Worm (Caenorhabditis elegans) whole organism, mixed stage, embryonic: Measurements from ENCODE around the gene rhy-1.

Source experiments
- ces-1 ChIP-seq: fragments of 150-350 bp; optimal IDR thresholded peaks from 2 replicates; lab custom pipeline; 2014; ENCODE audit warnings: missing biosample characterization, missing genetic modification reagents, missing genetic modification characterization
- lin-32 ChIP-seq: fragments of 200-800 bp; sonication (Bioruptor generic); optimal IDR thresholded peaks from 2 replicates; lab custom pipeline; 2018; ENCODE audit warnings: mild to moderate bottlenecking, missing genetic modification characterization, missing compliant biosample characterization
- mep-1 ChIP-seq: fragments of 150-350 bp; optimal IDR thresholded peaks from 2 replicates; lab custom pipeline; 2017; ENCODE audit warnings: missing biosample characterization, missing genetic modification reagents, missing genetic modification characterization, inconsistent platforms
- nhr-28 ChIP-seq: fragments of 150-350 bp; optimal IDR thresholded peaks from 2 replicates; lab custom pipeline; 2014; ENCODE audit warnings: missing biosample characterization, missing genetic modification characterization

DNA sequence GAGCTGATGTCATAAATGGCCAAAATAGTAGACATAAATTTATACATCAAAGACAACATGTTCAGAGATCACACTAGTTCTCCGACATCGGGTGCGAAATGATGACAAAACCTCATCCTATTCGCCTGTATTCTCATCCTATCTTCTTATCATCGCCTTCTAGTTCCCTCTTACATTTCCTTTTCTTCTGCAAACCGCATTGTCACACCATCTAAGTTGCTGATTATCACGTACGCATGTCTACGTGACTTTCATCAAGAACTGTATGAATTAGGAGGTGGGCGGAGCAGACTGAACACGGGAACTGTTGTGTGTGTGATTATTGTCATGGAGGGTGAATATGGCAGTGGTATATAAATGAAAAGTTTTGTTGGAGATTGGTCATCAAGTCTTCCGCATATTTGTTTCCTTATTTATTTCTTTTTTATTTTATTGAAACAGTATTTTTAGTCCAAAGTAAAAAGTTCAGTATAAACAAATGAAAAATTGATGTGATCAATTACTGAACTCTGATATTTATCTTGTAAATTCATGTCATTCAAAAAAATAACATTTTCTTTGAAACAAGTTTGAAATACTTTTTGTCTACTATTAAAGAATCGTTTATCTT is 877 bp upstream of the rhy-1 start:
- no peak for TF ChIP-seq mep-1 (tag; lab: Kevin White, UChicago)
- no peak for TF ChIP-seq lin-32 (GFP tag; lab: Kevin White, UChicago)
- no peak for TF ChIP-seq nhr-28 (tag; lab: Kevin White, UChicago)
- no peak for TF ChIP-seq ces-1
